Worm (Caenorhabditis elegans) whole organism, L1 larva: ENCODE data around the gene str-174.

Experiments used
- ama-1 ChIP-seq: fragments of 150-350 bp; optimal IDR thresholded peaks from 2 replicates; lab custom pipeline; 2014
- ceh-82 ChIP-seq, 3 experiments: fragments of 150-350 bp in 1 of 3; sonication (generic microtip) in 2 of 3; optimal IDR thresholded peaks; 2 replicates each; lab custom pipeline; 2014 to 2017; ENCODE audit warnings: missing biosample characterization in 3 of 3, missing genetic modification characterization in 3 of 3
- ceh-90 ChIP-seq: sonication (generic microtip); optimal IDR thresholded peaks from 2 replicates; lab custom pipeline; 2016; ENCODE audit warnings: missing genetic modification characterization, missing compliant biosample characterization
- efl-3 ChIP-seq: fragments of 200-800 bp; sonication (Bioruptor generic); optimal IDR thresholded peaks from 2 replicates; lab custom pipeline; 2018; ENCODE audit warnings: mild to moderate bottlenecking, missing genetic modification characterization, missing compliant biosample characterization
- egl-27 ChIP-seq, 2 experiments: fragments of 150-350 bp in 1 of 2; sonication (generic microtip); optimal IDR thresholded peaks; 3 replicates each; lab custom pipeline; 2017 to 2018; ENCODE audit warnings: missing biosample characterization in 2 of 2, missing genetic modification characterization in 2 of 2, missing genetic modification reagents in 2 of 2
- elt-2 ChIP-seq: sonication (generic microtip); optimal IDR thresholded peaks from 2 replicates; lab custom pipeline; 2016; ENCODE audit warnings: missing genetic modification characterization, mild to moderate bottlenecking, inconsistent platforms, missing compliant biosample characterization, missing genetic modification reagents
- fkh-8 ChIP-seq: sonication (generic microtip); optimal IDR thresholded peaks from 2 replicates; lab custom pipeline; 2016; ENCODE audit warnings: mild to moderate bottlenecking, missing genetic modification characterization, missing compliant biosample characterization
- fos-1 ChIP-seq: fragments of 150-350 bp; optimal IDR thresholded peaks from 2 replicates; lab custom pipeline; 2014; ENCODE audit warnings: missing biosample characterization, missing genetic modification characterization
- jun-1 ChIP-seq: fragments of 150-350 bp; optimal IDR thresholded peaks from 2 replicates; lab custom pipeline; 2014; ENCODE audit warnings: missing biosample characterization, missing genetic modification reagents, missing genetic modification characterization
- lin-39 ChIP-seq: fragments of 150-350 bp; optimal IDR thresholded peaks from 2 replicates; lab custom pipeline; 2014; ENCODE audit warnings: missing biosample characterization, missing genetic modification reagents, missing genetic modification characterization
- nhr-28 ChIP-seq: fragments of 150-350 bp; optimal IDR thresholded peaks from 2 replicates; lab custom pipeline; 2014; ENCODE audit warnings: missing biosample characterization, missing genetic modification characterization
- sox-4 ChIP-seq: sonication (generic microtip); optimal IDR thresholded peaks from 2 replicates; lab custom pipeline; 2016; ENCODE audit warnings: missing genetic modification characterization, missing compliant biosample characterization
- unc-130 ChIP-seq: fragments of 150-350 bp; optimal IDR thresholded peaks from 2 replicates; lab custom pipeline; 2017; ENCODE audit warnings: missing biosample characterization, missing genetic modification characterization, inconsistent platforms

DNA sequence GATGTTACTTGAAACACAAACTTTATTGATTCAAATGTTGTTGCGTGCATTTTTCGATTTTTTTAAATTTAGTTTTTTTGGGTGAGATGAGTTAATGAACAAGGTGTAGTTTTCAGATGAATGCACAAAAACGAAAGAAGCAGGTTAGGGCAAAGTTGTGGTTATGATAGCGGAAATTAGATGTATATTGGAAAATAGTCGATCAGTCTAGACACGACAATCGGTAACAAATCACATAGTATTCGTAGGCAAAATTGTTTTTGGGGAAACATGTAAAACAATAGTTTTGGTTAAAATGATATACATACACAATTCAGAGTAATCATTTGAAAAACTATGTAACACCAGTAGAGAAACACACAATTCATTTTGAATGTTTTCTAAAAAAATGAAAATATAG, 6.9 kb downstream of the str-174 start, which contains the start of gene str-172:
- TF ChIP-seq fos-1 (tag; lab: Kevin White, UChicago), result no peak
- TF ChIP-seq sox-4, result no peak
- TF ChIP-seq ceh-82 (tag; optimal IDR thresholded peaks at IDR 0.05; lab: Kevin White, UChicago), result no peak
- TF ChIP-seq fkh-8 (tag; lab: Kevin White, UChicago), result no peak
- TF ChIP-seq ama-1, result no peak
- TF ChIP-seq jun-1 (tag; lab: Kevin White, UChicago), result no peak
- TF ChIP-seq ceh-90, result no peak
- no peak for TF ChIP-seq lin-39 (tag; lab: Kevin White, UChicago)
- no peak for TF ChIP-seq nhr-28 (tag; lab: Kevin White, UChicago)
- TF ChIP-seq efl-3 (GFP tag; lab: Kevin White, UChicago), result no peak
- TF ChIP-seq elt-2 (tag; lab: Kevin White, UChicago), result no peak
- no peak for TF ChIP-seq egl-27 (tag; optimal IDR thresholded peaks at IDR 0.05; lab: Kevin White, UChicago)
- TF ChIP-seq unc-130 (tag; lab: Kevin White, UChicago), result no peak
